Fruit fly (Drosophila melanogaster): ENCODE data around the gene ear.

The ear gene

dm6 chr3R:15356645-15357431 lies 36.3 kb downstream of the ear start, which contains the start of the genes Atg4b and Hibch (continued):
- TF ChIP-seq sd (tag; optimal IDR thresholded peaks at IDR 0.05) (no peak), CG18764 (GFP tag; optimal IDR thresholded peaks at IDR 0.05) (peak; percentile 73), CG12104 (GFP tag; optimal IDR thresholded peaks at IDR 0.05) (peak; percentile 79), Doc2 (GFP tag; IDR thresholded peaks at IDR 0.05) (no peak), ato (GFP tag; IDR thresholded peaks at IDR 0.05; ENCODE audit: partially characterized antibody) (peak; percentile 58; the same call in 1 of the 2 replicates), CG11695 (GFP tag; IDR thresholded peaks at IDR 0.05) (no peak; the same call in 1 of the 3 replicates), scrt (GFP tag; optimal IDR thresholded peaks at IDR 0.05) (peak; percentile 78), pfk (GFP tag; optimal IDR thresholded peaks at IDR 0.05) (peak; percentile 47), rib (GFP tag; IDR thresholded peaks at IDR 0.05) (peak; percentile 86), sqz (GFP tag; optimal IDR thresholded peaks at IDR 0.05) (no peak), CG9437 (GFP tag; optimal IDR thresholded peaks at IDR 0.05) (peak; percentile 72), CG7839 (tag; optimal IDR thresholded peaks at IDR 0.05) (peak; percentile 89), CG31441 (GFP tag; IDR thresholded peaks at IDR 0.05) (peak; percentile 93), pzg (GFP tag; optimal IDR thresholded peaks at IDR 0.05) (peak; percentile 47), onecut (GFP tag; IDR thresholded peaks at IDR 0.05) (peak; percentile 49), CG3726 (GFP tag; IDR thresholded peaks at IDR 0.05) (peak; percentile 69; the same call in 2 of the 3 replicates), NC2β (GFP tag; optimal IDR thresholded peaks at IDR 0.05) (no peak), Oaz (GFP tag; IDR thresholded peaks at IDR 0.05) (peak; percentile 48; the same call in 1 of the 2 replicates), Doc3 (GFP tag; IDR thresholded peaks at IDR 0.05; ENCODE audit: partially characterized antibody) (no peak), ERR (GFP tag; optimal IDR thresholded peaks at IDR 0.05) (no peak), croc (GFP tag; conservative IDR thresholded peaks at IDR 0.05) (peak; percentile 69; the same call in 2 of the 3 replicates), CG15011 (GFP tag; optimal IDR thresholded peaks at IDR 0.05) (no peak), Abd-B (GFP tag; optimal IDR thresholded peaks at IDR 0.05) (no peak), fru (optimal IDR thresholded peaks at IDR 0.05) (no peak), bigmax (GFP tag; optimal IDR thresholded peaks at IDR 0.05) (no peak), HmgZ (tag; optimal IDR thresholded peaks at IDR 0.05) (peak; percentile 77), CG13287 (GFP tag; IDR thresholded peaks at IDR 0.05; ENCODE audit: partially characterized antibody) (peak; percentile 14; the same call in 1 of the 2 replicates), Hr3 (GFP tag; optimal IDR thresholded peaks at IDR 0.05) (peak; percentile 84), CG17361 (GFP tag; IDR thresholded peaks at IDR 0.05) (peak; percentile 95), crp (GFP tag; optimal IDR thresholded peaks at IDR 0.05) (peak; percentile 48 to 91), ind (GFP tag; optimal IDR thresholded peaks at IDR 0.05) (peak; percentile 87), CG14667 (GFP tag; IDR thresholded peaks at IDR 0.05) (peak; percentile 75), CG13624 (GFP tag; optimal IDR thresholded peaks at IDR 0.05) (peak; percentile 81), CG32532 (GFP tag; IDR thresholded peaks at IDR 0.05) (peak; percentile 86), tna (GFP tag; IDR thresholded peaks at IDR 0.05; ENCODE audit: partially characterized antibody) (no peak), eve (GFP tag; optimal IDR thresholded peaks at IDR 0.05) (no peak), vnd (GFP tag; IDR thresholded peaks at IDR 0.05; ENCODE audit: partially characterized antibody) (no peak), gcm2 (GFP tag; optimal IDR thresholded peaks at IDR 0.05) (peak; percentile 4), Asciz (GFP tag; optimal IDR thresholded peaks at IDR 0.05) (no peak), tap (tag; optimal IDR thresholded peaks at IDR 0.05) (no peak), CG16863 (GFP tag; optimal IDR thresholded peaks at IDR 0.05) (peak; percentile 0), CG11696 (GFP tag; IDR thresholded peaks at IDR 0.05) (peak; percentile 48; the same call in 1 of the 2 replicates), cg (GFP tag; optimal IDR thresholded peaks at IDR 0.05) (no peak), Hey (tag; optimal IDR thresholded peaks at IDR 0.05) (peak; percentile 31), gcm (GFP tag; optimal IDR thresholded peaks at IDR 0.05) (peak; percentile 84), gem (tag; optimal IDR thresholded peaks at IDR 0.05) (peak; percentile 92), CG8924 (tag; optimal IDR thresholded peaks at IDR 0.05) (peak; percentile 91), fd102C (GFP tag; optimal IDR thresholded peaks at IDR 0.05) (no peak), sr (GFP tag; IDR thresholded peaks at IDR 0.05) (no peak)
